Worm (Caenorhabditis elegans): ENCODE measurements around the gene scl-21.

scl-21 gene

ce11 chrV:19519511-19519934 lies 24.0 kb upstream of the scl-21 start:
- no peak for TF ChIP-seq tra-4 (tag; optimal IDR thresholded peaks at IDR 0.05)
- TF ChIP-seq hnd-1 (tag; optimal IDR thresholded peaks at IDR 0.05): peak; percentile 18
- TF ChIP-seq hmg-4 (GFP tag; optimal IDR thresholded peaks at IDR 0.05): no peak
- peak; percentile 77 for TF ChIP-seq sea-1 (GFP tag; conservative IDR thresholded peaks at IDR 0.05)
- TF ChIP-seq aly-1 (tag; optimal IDR thresholded peaks at IDR 0.05): no peak
- TF ChIP-seq ama-1 (optimal IDR thresholded peaks at IDR 0.05): peak; percentile 90
- TF ChIP-seq ets-7 (tag; optimal IDR thresholded peaks at IDR 0.05): no peak

DNA sequence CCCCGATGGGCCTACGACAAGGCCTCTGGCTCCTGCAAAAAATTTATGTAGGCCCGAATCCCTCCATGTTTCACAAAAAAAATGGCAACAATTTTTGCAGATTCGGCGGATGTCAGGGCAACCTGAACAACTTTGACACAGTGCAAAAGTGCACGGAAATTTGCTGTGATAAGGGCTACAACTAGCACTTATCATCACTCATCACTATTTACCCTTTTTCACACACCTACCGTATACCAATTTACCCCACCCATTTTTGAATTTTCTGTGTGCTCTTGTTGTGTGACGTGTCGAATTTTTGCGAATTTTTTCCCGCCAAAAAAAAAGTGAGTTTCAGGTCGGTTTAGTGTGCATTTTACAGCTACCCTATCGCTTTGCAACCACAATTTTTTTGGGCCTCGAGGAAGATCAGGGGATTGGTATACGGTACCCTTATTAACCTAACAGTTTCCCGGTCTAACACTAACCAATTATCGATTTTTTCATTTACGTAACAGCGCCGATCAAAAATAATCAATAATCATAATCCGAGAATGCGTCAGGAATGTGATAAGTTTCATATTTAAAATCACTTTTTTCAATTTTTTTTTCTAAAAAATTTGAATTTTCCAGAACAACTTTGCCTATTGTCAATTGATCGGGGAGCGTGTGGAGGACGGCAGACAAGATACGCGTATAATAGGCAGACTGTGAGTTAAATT lies 23.1 kb upstream of the scl-21 start:
- no peak for TF ChIP-seq scrt-1 (GFP tag; IDR thresholded peaks at IDR 0.05)
- TF ChIP-seq aly-1 (tag; optimal IDR thresholded peaks at IDR 0.05): no peak
- TF ChIP-seq tra-4 (tag; optimal IDR thresholded peaks at IDR 0.05): no peak
- no peak for TF ChIP-seq sea-1 (GFP tag; conservative IDR thresholded peaks at IDR 0.05)

DNA sequence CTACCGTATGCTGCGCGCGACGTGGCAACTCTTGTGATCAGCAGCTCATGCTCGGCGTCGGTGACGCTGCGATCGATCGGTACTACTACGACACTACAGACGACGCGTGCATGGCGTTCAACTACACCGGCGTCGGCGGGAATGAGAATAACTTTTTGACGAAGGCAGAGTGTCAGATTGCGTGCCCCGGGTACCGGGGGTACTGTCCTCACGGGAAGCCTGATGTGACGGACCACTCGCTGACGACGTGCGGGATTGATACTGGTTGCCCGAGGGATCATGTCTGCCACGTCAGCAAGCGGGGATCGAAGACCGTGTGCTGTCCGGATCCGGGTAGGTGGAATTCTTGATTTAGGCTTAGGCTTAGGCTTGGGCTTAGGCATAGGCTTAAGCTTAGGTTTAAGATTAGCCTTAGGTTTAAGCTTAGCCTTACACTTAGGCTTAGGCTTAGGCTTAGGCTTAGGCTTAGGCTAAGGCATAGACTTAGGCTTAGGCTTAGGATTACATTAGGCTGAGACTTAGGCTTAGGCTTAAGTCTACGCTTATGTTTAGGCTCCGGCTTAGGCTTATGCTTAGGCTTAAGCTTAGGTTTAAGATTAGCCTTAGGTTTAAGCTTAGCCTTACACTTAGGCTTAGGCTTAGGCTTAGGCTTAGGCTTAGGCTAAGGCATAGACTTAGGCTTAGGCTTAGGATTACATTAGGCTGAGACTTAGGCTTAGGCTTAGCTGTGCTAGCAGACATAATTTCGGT lies 22.3 kb upstream of the scl-21 start:
- peak; percentile 82 for TF ChIP-seq ceh-36 (tag; optimal IDR thresholded peaks at IDR 0.05)

ce11 chrV:19513552-19513951 lies 18.1 kb upstream of the scl-21 start, which contains the start of gene phy-4:
Gene phy-4, minus strand, starts transcription at chrV:19513652.
- TF ChIP-seq B0310.2 (tag; optimal IDR thresholded peaks at IDR 0.05) (no peak), tra-4 (tag; optimal IDR thresholded peaks at IDR 0.05) (no peak), ceh-13 (GFP tag; optimal IDR thresholded peaks at IDR 0.05) (no peak), ets-7 (tag; optimal IDR thresholded peaks at IDR 0.05) (no peak), hmg-4 (GFP tag; optimal IDR thresholded peaks at IDR 0.05) (no peak), pes-1 (GFP tag; IDR thresholded peaks at IDR 0.05) (no peak), tbx-11 (GFP tag; IDR thresholded peaks at IDR 0.05) (no peak), hnd-1 (tag; optimal IDR thresholded peaks at IDR 0.05) (no peak), F13C5.2 (tag; optimal IDR thresholded peaks at IDR 0.05) (no peak), sea-1 (GFP tag; conservative IDR thresholded peaks at IDR 0.05) (no peak), ama-1 (optimal IDR thresholded peaks at IDR 0.05) (no peak), flt-1 (GFP tag; IDR thresholded peaks at IDR 0.05) (no peak), hmbx-1 (tag; optimal IDR thresholded peaks at IDR 0.05) (no peak), aly-1 (tag; optimal IDR thresholded peaks at IDR 0.05) (no peak), ceh-36 (tag; optimal IDR thresholded peaks at IDR 0.05) (no peak), tbx-37 (GFP tag; conservative IDR thresholded peaks at IDR 0.05) (no peak), scrt-1 (GFP tag; IDR thresholded peaks at IDR 0.05) (no peak)

- peak; percentile 63 for TF ChIP-seq ceh-36 (tag; optimal IDR thresholded peaks at IDR 0.05)
- TF ChIP-seq tbx-37 (GFP tag; conservative IDR thresholded peaks at IDR 0.05): no peak
- no peak for TF ChIP-seq F13C5.2 (tag; optimal IDR thresholded peaks at IDR 0.05)
- TF ChIP-seq scrt-1 (GFP tag; IDR thresholded peaks at IDR 0.05): no peak
- no peak for TF ChIP-seq hnd-1 (tag; optimal IDR thresholded peaks at IDR 0.05)
Observed at ce11 chrV:19512260-19512947, 16.9 kb upstream of the scl-21 start, which contains the start of gene Y43F8B.19. Gene Y43F8B.19, minus strand, starts transcription at chrV:19512310.

DNA sequence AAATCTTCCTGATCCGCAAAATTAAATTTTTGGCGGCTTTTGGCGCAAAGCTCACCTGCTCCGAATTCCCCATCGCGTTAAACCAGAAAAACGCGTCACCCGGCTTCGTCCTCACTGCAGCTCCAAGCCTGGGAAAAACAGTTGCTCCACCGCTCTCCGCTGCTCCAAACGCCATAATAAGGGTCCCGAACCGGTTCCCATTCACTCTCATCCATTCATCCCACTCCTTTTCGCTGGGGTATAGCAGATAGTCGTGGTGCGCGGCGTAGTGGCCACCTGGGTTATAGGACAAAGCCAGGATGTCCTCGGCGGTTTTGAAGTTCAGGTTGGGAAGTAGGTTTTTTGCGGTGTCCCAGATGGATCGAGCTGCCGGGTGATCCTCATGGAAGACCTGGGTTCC lies 15.4 kb upstream of the scl-21 start:
- no peak for TF ChIP-seq F13C5.2 (tag; optimal IDR thresholded peaks at IDR 0.05)
- TF ChIP-seq ets-7 (tag; optimal IDR thresholded peaks at IDR 0.05): no peak
- no peak for TF ChIP-seq sea-1 (GFP tag; conservative IDR thresholded peaks at IDR 0.05)
- TF ChIP-seq aly-1 (tag; optimal IDR thresholded peaks at IDR 0.05): no peak
- TF ChIP-seq tbx-11 (GFP tag; IDR thresholded peaks at IDR 0.05): no peak
- TF ChIP-seq hmbx-1 (tag; optimal IDR thresholded peaks at IDR 0.05): no peak
- TF ChIP-seq flt-1 (GFP tag; IDR thresholded peaks at IDR 0.05): no peak
- no peak for TF ChIP-seq scrt-1 (GFP tag; IDR thresholded peaks at IDR 0.05)
- TF ChIP-seq ceh-13 (GFP tag; optimal IDR thresholded peaks at IDR 0.05): no peak
- TF ChIP-seq ama-1 (optimal IDR thresholded peaks at IDR 0.05): no peak
- TF ChIP-seq tbx-37 (GFP tag; conservative IDR thresholded peaks at IDR 0.05): no peak
- no peak for TF ChIP-seq tra-4 (tag; optimal IDR thresholded peaks at IDR 0.05)
- no peak for TF ChIP-seq B0310.2 (tag; optimal IDR thresholded peaks at IDR 0.05)
- no peak for TF ChIP-seq pes-1 (GFP tag; IDR thresholded peaks at IDR 0.05)
- no peak for TF ChIP-seq hmg-4 (GFP tag; optimal IDR thresholded peaks at IDR 0.05)
- TF ChIP-seq hnd-1 (tag; optimal IDR thresholded peaks at IDR 0.05): no peak

ce11 chrV:19510352-19510751 lies 14.9 kb upstream of the scl-21 start:
- TF ChIP-seq ama-1 (optimal IDR thresholded peaks at IDR 0.05) (no peak), ceh-36 (tag; optimal IDR thresholded peaks at IDR 0.05) (peak; percentile 87)

DNA sequence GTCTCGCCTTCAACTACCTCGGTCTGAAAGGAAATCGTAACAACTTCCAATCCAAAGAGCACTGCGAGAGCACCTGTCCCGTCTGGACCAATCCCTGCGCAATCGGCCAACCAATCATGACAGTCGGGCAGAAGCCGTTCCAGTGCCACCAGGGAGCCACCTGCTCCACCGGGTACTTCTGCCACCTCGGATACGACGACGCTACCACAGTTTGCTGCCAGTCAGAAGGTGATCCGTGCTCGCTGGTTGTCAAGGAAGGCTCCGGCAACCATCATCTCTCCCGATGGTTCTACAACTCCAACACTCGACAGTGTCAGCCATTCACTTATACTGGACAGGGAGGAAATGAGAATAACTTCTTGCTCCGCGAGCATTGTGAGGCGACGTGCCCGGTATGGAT lies 13.6 kb upstream of the scl-21 start:
- TF ChIP-seq aly-1 (tag; optimal IDR thresholded peaks at IDR 0.05) (no peak), tbx-11 (GFP tag; IDR thresholded peaks at IDR 0.05) (no peak), B0310.2 (tag; optimal IDR thresholded peaks at IDR 0.05) (no peak)
